Worm (Caenorhabditis elegans): ENCODE results near the gene Y39B6A.41.

Y39B6A.41 gene

ce11 chrV:18980980-18981529 is 3.3 kb upstream of the Y39B6A.41 start, which contains the start of the genes mrps-35 and sws-1 (continued):
- TF ChIP-seq mcd-1 (GFP tag; IDR thresholded peaks at IDR 0.05) (peak; percentile 74), ceh-27 (GFP tag; optimal IDR thresholded peaks at IDR 0.05) (peak; percentile 70), nfya-2 (GFP tag; IDR thresholded peaks at IDR 0.05) (no peak), hsf-1 (GFP tag; IDR thresholded peaks at IDR 0.05) (0 out of 2 replicates have a peak, but pooled peaks have one; percentile 42), lsl-1 (GFP tag; optimal IDR thresholded peaks at IDR 0.05) (peak; percentile 43), atf-7 (tag; optimal IDR thresholded peaks at IDR 0.05) (peak; percentile 23), T26A5.8 (tag; optimal IDR thresholded peaks at IDR 0.05) (no peak), dpl-1 (GFP tag; optimal IDR thresholded peaks at IDR 0.05) (peak; percentile 59), Y95B8A.8 (GFP tag; IDR thresholded peaks at IDR 0.05) (0 out of 2 replicates have a peak, but pooled peaks have one; percentile 33), rec-8 (tag; optimal IDR thresholded peaks at IDR 0.05) (peak; percentile 11 to 71), K11D2.4 (GFP tag; IDR thresholded peaks at IDR 0.05) (0 out of 2 replicates have a peak, but pooled peaks have one; percentile 48), hmg-1.2 (GFP tag; IDR thresholded peaks at IDR 0.05) (0 out of 2 replicates have a peak, but pooled peaks have one; percentile 19), lir-1 (GFP tag; conservative IDR thresholded peaks at IDR 0.05) (peak; percentile 20; the same call in 1 of the 2 replicates), akir-1 (GFP tag; optimal IDR thresholded peaks at IDR 0.05) (no peak)

ce11 chrV:18980091-18980490 is 2.3 kb upstream of the Y39B6A.41 start:
- TF ChIP-seq F33H1.4 (GFP tag; IDR thresholded peaks at IDR 0.05) = 0 out of 2 replicates have a peak, but pooled peaks have one; percentile 22
- TF ChIP-seq bed-1 (GFP tag; IDR thresholded peaks at IDR 0.05) = 0 out of 2 replicates have a peak, but pooled peaks have one; percentile 25
- TF ChIP-seq let-526 (GFP tag; IDR thresholded peaks at IDR 0.05) = 0 out of 2 replicates have a peak, but pooled peaks have one; percentile 17
- TF ChIP-seq lin-26 (GFP tag; IDR thresholded peaks at IDR 0.05) = 0 out of 2 replicates have a peak, but pooled peaks have one; percentile 22
- 0 out of 2 replicates have a peak, but pooled peaks have one; percentile 15 for TF ChIP-seq madf-6 (GFP tag; IDR thresholded peaks at IDR 0.05)
- peak; percentile 8; the same call in 1 of the 2 replicates for TF ChIP-seq madf-3 (GFP tag; IDR thresholded peaks at IDR 0.05)
- 0 out of 2 replicates have a peak, but pooled peaks have one; percentile 9 for TF ChIP-seq K11D2.4 (GFP tag; IDR thresholded peaks at IDR 0.05)

- no peak for TF ChIP-seq F55B11.4 (tag; optimal IDR thresholded peaks at IDR 0.05; ENCODE audit: borderline replicate concordance, insufficient read depth)
- TF ChIP-seq lir-1 (GFP tag; conservative IDR thresholded peaks at IDR 0.05) = no peak
- TF ChIP-seq Y53F4B.3 (GFP tag; IDR thresholded peaks at IDR 0.05) = no peak
- peak; percentile 60 for TF ChIP-seq nhr-80 (tag; optimal IDR thresholded peaks at IDR 0.05)
Measured at ce11 chrV:18978301-18978700, 525 bp upstream of the Y39B6A.41 start.

ce11 chrV:18976539-18976938 is 1.2 kb downstream of the Y39B6A.41 start:
- TF ChIP-seq zfh-2 (GFP tag; conservative IDR thresholded peaks at IDR 0.05) = no peak
- no peak for TF ChIP-seq lsy-27 (tag; optimal IDR thresholded peaks at IDR 0.05; ENCODE audit: borderline replicate concordance, insufficient read depth)
- TF ChIP-seq ztf-25 (GFP tag; IDR thresholded peaks at IDR 0.05) = no peak
- no peak for TF ChIP-seq madf-8 (GFP tag; conservative IDR thresholded peaks at IDR 0.05)
- TF ChIP-seq sdz-38 (tag; optimal IDR thresholded peaks at IDR 0.05) = no peak
- no peak for TF ChIP-seq T07F8.4 (tag; optimal IDR thresholded peaks at IDR 0.05)
- no peak for TF ChIP-seq hlh-12 (tag; optimal IDR thresholded peaks at IDR 0.05)
- TF ChIP-seq ceh-27 (GFP tag; optimal IDR thresholded peaks at IDR 0.05) = no peak
- TF ChIP-seq Y67H2A.10 (GFP tag; conservative IDR thresholded peaks at IDR 0.05) = no peak
- TF ChIP-seq ztf-6 (GFP tag; IDR thresholded peaks at IDR 0.05) = no peak
- no peak for TF ChIP-seq ceh-40 (GFP tag; IDR thresholded peaks at IDR 0.05)
- TF ChIP-seq efl-1 (GFP tag; optimal IDR thresholded peaks at IDR 0.05) = no peak
- no peak for TF ChIP-seq aptf-2 (GFP tag; conservative IDR thresholded peaks at IDR 0.05)
- TF ChIP-seq egl-18 (GFP tag; IDR thresholded peaks at IDR 0.05) = no peak
- no peak for TF ChIP-seq ceh-79 (tag; optimal IDR thresholded peaks at IDR 0.05)
- TF ChIP-seq snpc-4 (GFP tag; optimal IDR thresholded peaks at IDR 0.05) = no peak
- TF ChIP-seq snpc-4 (tag; optimal IDR thresholded peaks at IDR 0.05) = no peak

All from whole organism, young adult.